Worm (Caenorhabditis elegans) whole organism, L2 larva: ENCODE data around the gene Y43F8B.10.

Experiments
- F13H6.1 ChIP-seq: sonication (generic microtip); optimal IDR thresholded peaks from 2 replicates; lab custom pipeline; 2016; ENCODE audit warnings: missing genetic modification characterization, missing compliant biosample characterization
- R02D3.7 ChIP-seq: fragments of 150-350 bp; optimal IDR thresholded peaks from 2 replicates; lab custom pipeline; 2014; ENCODE audit warnings: missing biosample characterization, missing genetic modification characterization
- Y55F3AM.14 ChIP-seq: fragments of 200-800 bp; sonication (Bioruptor generic); optimal IDR thresholded peaks from 2 replicates; lab custom pipeline; 2018; ENCODE audit warnings: mild to moderate bottlenecking, missing genetic modification characterization, missing compliant biosample characterization
- aly-2 ChIP-seq: fragments of 150-350 bp; optimal IDR thresholded peaks from 2 replicates; lab custom pipeline; 2014; ENCODE audit warnings: missing biosample characterization, missing genetic modification characterization
- blmp-1 ChIP-seq: sonication (generic microtip); optimal IDR thresholded peaks from 2 replicates; lab custom pipeline; 2017; ENCODE audit warnings: missing genetic modification characterization, mild to moderate bottlenecking, missing compliant biosample characterization, antibody characterized with exemption, moderate library complexity; ENCODE audit not compliant: insufficient read depth
- ceh-16 ChIP-seq: fragments of 150-350 bp; optimal IDR thresholded peaks from 2 replicates; lab custom pipeline; 2014; ENCODE audit warnings: missing biosample characterization, missing genetic modification characterization
- ceh-82 ChIP-seq: fragments of 150-350 bp; optimal IDR thresholded peaks from 2 replicates; lab custom pipeline; 2014; ENCODE audit warnings: missing biosample characterization, missing genetic modification characterization
- dmd-4 ChIP-seq: sonication (generic microtip); optimal IDR thresholded peaks from 2 replicates; lab custom pipeline; 2017; ENCODE audit warnings: missing biosample characterization, missing genetic modification characterization
- egl-27 ChIP-seq: sonication (generic microtip); optimal IDR thresholded peaks from 3 replicates; lab custom pipeline; 2017; ENCODE audit warnings: missing biosample characterization, missing genetic modification reagents, missing genetic modification characterization
- elt-1 ChIP-seq: fragments of 150-350 bp; optimal IDR thresholded peaks from 2 replicates; lab custom pipeline; 2014; ENCODE audit warnings: missing biosample characterization, missing genetic modification characterization
- elt-3 ChIP-seq: sonication (generic microtip); optimal IDR thresholded peaks from 2 replicates; lab custom pipeline; 2017; ENCODE audit warnings: missing biosample characterization, missing genetic modification characterization
- fos-1 ChIP-seq: fragments of 150-350 bp; optimal IDR thresholded peaks from 2 replicates; lab custom pipeline; 2014; ENCODE audit warnings: missing biosample characterization, missing genetic modification characterization
- lin-11 ChIP-seq: fragments of 150-350 bp; sonication (generic microtip); optimal IDR thresholded peaks from 2 replicates; lab custom pipeline; 2014; ENCODE audit warnings: missing biosample characterization, missing genetic modification characterization, inconsistent platforms, mixed read lengths
- mbf-1 ChIP-seq: sonication (generic microtip); optimal IDR thresholded peaks from 2 replicates; lab custom pipeline; 2017; ENCODE audit warnings: missing biosample characterization, missing genetic modification characterization
- nhr-11 ChIP-seq: fragments of 150-350 bp; optimal IDR thresholded peaks from 2 replicates; lab custom pipeline; 2014; ENCODE audit warnings: missing biosample characterization, missing genetic modification characterization
- nhr-12 ChIP-seq: fragments of 150-350 bp; optimal IDR thresholded peaks from 2 replicates; lab custom pipeline; 2014; ENCODE audit warnings: missing biosample characterization, missing genetic modification characterization
- nhr-129 ChIP-seq: fragments of 150-350 bp; optimal IDR thresholded peaks from 2 replicates; lab custom pipeline; 2014; ENCODE audit warnings: missing biosample characterization, missing genetic modification characterization
- nhr-21 ChIP-seq: fragments of 150-350 bp; optimal IDR thresholded peaks from 2 replicates; lab custom pipeline; 2014; ENCODE audit warnings: missing biosample characterization, missing genetic modification characterization
- nhr-23 ChIP-seq: fragments of 150-350 bp; optimal IDR thresholded peaks from 2 replicates; lab custom pipeline; 2014; ENCODE audit warnings: missing biosample characterization, missing genetic modification reagents, missing genetic modification characterization
- nhr-25 ChIP-seq: fragments of 150-350 bp; sonication (generic microtip); optimal IDR thresholded peaks from 3 replicates; lab custom pipeline; 2014; ENCODE audit warnings: missing biosample characterization, missing genetic modification characterization
- nhr-6 ChIP-seq: fragments of 150-350 bp; optimal IDR thresholded peaks from 2 replicates; lab custom pipeline; 2014; ENCODE audit warnings: missing biosample characterization, missing genetic modification characterization
- nhr-77 ChIP-seq: fragments of 150-350 bp; optimal IDR thresholded peaks from 2 replicates; lab custom pipeline; 2014; ENCODE audit warnings: missing biosample characterization, missing genetic modification characterization
- peb-1 ChIP-seq: fragments of 150-350 bp; optimal IDR thresholded peaks from 2 replicates; lab custom pipeline; 2014; ENCODE audit warnings: missing biosample characterization, missing genetic modification characterization
- sem-4 ChIP-seq: fragments of 150-350 bp; optimal IDR thresholded peaks from 2 replicates; lab custom pipeline; 2014; ENCODE audit warnings: missing biosample characterization, missing genetic modification reagents, missing genetic modification characterization
- skn-1 ChIP-seq: sonication (generic microtip); optimal IDR thresholded peaks from 2 replicates; lab custom pipeline; 2017; ENCODE audit warnings: missing biosample characterization, missing genetic modification characterization
- sma-9 ChIP-seq, 2 experiments: fragments of 150-350 bp in 1 of 2; sonication (generic microtip) in 1 of 2; optimal IDR thresholded peaks; 2 replicates each; lab custom pipeline; 2014 to 2016; ENCODE audit warnings: missing genetic modification characterization in 2 of 2, mild to moderate bottlenecking in 1 of 2, missing biosample characterization in 1 of 2, missing compliant biosample characterization in 1 of 2, missing genetic modification reagents in 1 of 2, moderate library complexity in 1 of 2
- snpc-4 ChIP-seq: fragments of 150-350 bp; optimal IDR thresholded peaks from 2 replicates; lab custom pipeline; 2014; ENCODE audit warnings: missing biosample characterization, missing genetic modification characterization
- unc-55 ChIP-seq: fragments of 150-350 bp; sonication (generic microtip); optimal IDR thresholded peaks from 3 replicates; lab custom pipeline; 2014; ENCODE audit warnings: missing biosample characterization, missing genetic modification reagents, missing genetic modification characterization
- unc-62 ChIP-seq: fragments of 150-350 bp; optimal IDR thresholded peaks from 2 replicates; lab custom pipeline; 2014; ENCODE audit warnings: missing biosample characterization, missing genetic modification reagents, missing genetic modification characterization
- zag-1 ChIP-seq: fragments of 150-350 bp; optimal IDR thresholded peaks from 2 replicates; lab custom pipeline; 2014; ENCODE audit warnings: missing biosample characterization, missing genetic modification characterization
- ztf-1 ChIP-seq: fragments of 200-800 bp; sonication (Bioruptor generic); conservative IDR thresholded peaks from 2 replicates; pipeline ENCODE4 v1.3.6; 2022; ENCODE audit warnings: missing genetic modification characterization, missing compliant biosample characterization
- ztf-11 ChIP-seq: sonication (generic microtip); optimal IDR thresholded peaks from 2 replicates; lab custom pipeline; 2017; ENCODE audit warnings: missing biosample characterization, missing genetic modification characterization
- ztf-4 ChIP-seq: fragments of 150-350 bp; optimal IDR thresholded peaks from 2 replicates; lab custom pipeline; 2014; ENCODE audit warnings: missing biosample characterization, missing genetic modification characterization

Gene Y43F8B.10

ce11 chrV:19485261-19485660, 11.0 kb downstream of the Y43F8B.10 start, which contains the start of gene Y43F8B.28:
Gene Y43F8B.28 (plus strand): TSS chrV:19485319.
- TF ChIP-seq elt-1 (no peak), nhr-25 (tag; lab: Kevin White, UChicago) (no peak), Y55F3AM.14 (no peak)
- TF ChIP-seq, all 48 proteins: peak for 0

DNA sequence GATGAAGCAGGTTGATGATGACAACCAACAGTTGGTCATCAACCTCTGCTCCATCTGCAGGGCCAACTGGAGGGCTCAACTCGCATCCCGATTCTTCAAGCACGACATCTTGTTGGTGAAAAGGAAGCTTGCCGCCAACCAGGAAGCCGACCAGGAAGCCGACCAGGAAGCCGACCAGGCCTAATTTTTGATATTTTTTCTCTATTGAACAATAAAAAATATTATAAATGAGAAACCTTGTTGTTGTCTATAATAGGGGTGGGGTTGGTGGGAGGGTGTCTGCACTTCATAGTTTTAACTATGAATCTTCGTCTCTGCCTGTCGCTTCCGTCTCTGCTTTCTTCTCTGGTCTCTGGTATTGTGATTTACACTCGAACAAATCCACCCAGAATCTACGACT, 11.4 kb downstream of the Y43F8B.10 start, which contains the start of gene Y43F8B.18:
TSS of gene Y43F8B.18 (plus strand) at position 301 of the 400 bp plus-strand sequence.
- no peak for TF ChIP-seq lin-11 (tag; lab: Kevin White, UChicago)
- TF ChIP-seq nhr-21 (tag; lab: Kevin White, UChicago) = no peak
- TF ChIP-seq ceh-16 = no peak
- TF ChIP-seq Y55F3AM.14 = no peak
- TF ChIP-seq skn-1 (tag; lab: Kevin White, UChicago) = no peak
- no peak for TF ChIP-seq F13H6.1 (tag; lab: Kevin White, UChicago)
- no peak for TF ChIP-seq ztf-4

- TF ChIP-seq ceh-82 (tag; lab: Kevin White, UChicago) (no peak), mbf-1 (no peak), nhr-23 (tag; lab: Kevin White, UChicago) (no peak), nhr-129 (no peak), sma-9 (GFP tag; optimal IDR thresholded peaks at IDR 0.05; lab: Kevin White, UChicago) (no peak), sma-9 (tag; optimal IDR thresholded peaks at IDR 0.05; lab: Kevin White, UChicago) (no peak), nhr-6 (tag; lab: Kevin White, UChicago) (no peak), nhr-11 (tag; lab: Kevin White, UChicago) (no peak), R02D3.7 (tag; lab: Kevin White, UChicago) (no peak), nhr-77 (tag; lab: Kevin White, UChicago) (no peak), nhr-25 (tag; lab: Kevin White, UChicago) (no peak)
- TF ChIP-seq, all 48 proteins: peak for 0
Measured at ce11 chrV:19490461-19490860, 16.2 kb downstream of the Y43F8B.10 start, which contains the start of gene Y43F8B.7. Gene Y43F8B.7 (plus strand): TSS chrV:19490761.

DNA sequence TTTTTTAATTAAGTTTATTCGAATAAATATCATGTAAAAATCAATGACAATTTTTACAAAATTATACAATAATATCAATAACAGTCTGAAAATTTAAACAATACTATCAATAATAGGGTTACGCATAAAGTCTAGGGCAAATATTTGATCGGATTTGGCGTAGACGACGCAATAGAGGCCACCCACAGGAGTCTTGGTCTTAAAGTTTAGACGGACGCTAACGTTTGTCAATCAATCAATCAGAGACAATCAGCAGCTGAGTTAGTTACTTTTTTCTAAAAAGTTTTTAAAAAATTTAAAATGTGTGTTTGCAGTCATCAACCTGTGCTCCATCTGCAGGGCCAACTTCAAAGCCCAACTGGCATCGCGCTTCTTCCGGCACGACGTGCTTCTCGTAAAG, 17.0 kb downstream of the Y43F8B.10 start, which contains the start of gene Y43F8B.29:
TSS of gene Y43F8B.29 (plus strand) at position 301 of the 400 bp plus-strand sequence.
- no peak for TF ChIP-seq F13H6.1 (tag; lab: Kevin White, UChicago)
- TF ChIP-seq ceh-16 = no peak
- TF ChIP-seq fos-1 (tag; lab: Kevin White, UChicago) = no peak

DNA sequence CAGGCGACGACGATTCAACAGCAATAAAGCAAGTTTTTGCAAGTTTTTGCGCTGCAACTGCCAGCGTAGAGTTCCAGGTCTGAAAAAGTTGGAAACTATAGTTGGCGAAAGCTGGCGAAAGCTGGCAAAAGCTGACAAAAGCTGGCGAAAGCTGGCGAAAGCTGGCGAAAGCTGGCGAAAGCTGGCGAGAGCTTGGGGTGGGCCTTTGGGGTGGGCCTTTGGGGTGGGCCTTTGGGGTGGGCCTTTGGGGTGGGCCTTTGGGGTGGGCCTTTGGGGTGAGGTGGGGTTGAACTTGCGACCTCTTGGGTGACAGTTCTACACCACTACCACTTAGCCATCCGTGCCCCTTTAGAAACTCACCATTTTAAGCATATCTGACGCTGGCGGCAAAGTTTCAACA, 20.9 kb downstream of the Y43F8B.10 start:
- TF ChIP-seq unc-62 (GFP tag; lab: Kevin White, UChicago) = no peak
- TF ChIP-seq ztf-11 = no peak
- no peak for TF ChIP-seq nhr-25 (tag; lab: Kevin White, UChicago)
- no peak for TF ChIP-seq lin-11 (tag; lab: Kevin White, UChicago)
- no peak for TF ChIP-seq sma-9 (GFP tag; optimal IDR thresholded peaks at IDR 0.05; lab: Kevin White, UChicago)
- TF ChIP-seq sma-9 (tag; optimal IDR thresholded peaks at IDR 0.05; lab: Kevin White, UChicago) = no peak
- TF ChIP-seq snpc-4 (tag; lab: Kevin White, UChicago) = no peak
- no peak for TF ChIP-seq aly-2 (tag; lab: Kevin White, UChicago)
- TF ChIP-seq, all 48 proteins: peak for 0

- TF ChIP-seq nhr-77 (tag; lab: Kevin White, UChicago) = no peak
- TF ChIP-seq aly-2 (tag; lab: Kevin White, UChicago) = no peak
- no peak for TF ChIP-seq ztf-1 (GFP tag; lab: Robert Waterston, UW)
- TF ChIP-seq F13H6.1 (tag; lab: Kevin White, UChicago) = no peak
- no peak for TF ChIP-seq elt-3 (tag; lab: Kevin White, UChicago)
- no peak for TF ChIP-seq ceh-16
- TF ChIP-seq egl-27 (tag; lab: Kevin White, UChicago) = no peak
- no peak for TF ChIP-seq sma-9 (GFP tag; optimal IDR thresholded peaks at IDR 0.05; lab: Kevin White, UChicago)
- TF ChIP-seq sma-9 (tag; optimal IDR thresholded peaks at IDR 0.05; lab: Kevin White, UChicago) = no peak
- TF ChIP-seq snpc-4 (tag; lab: Kevin White, UChicago) = no peak
- TF ChIP-seq sem-4 (tag; lab: Kevin White, UChicago) = no peak
- TF ChIP-seq unc-55 (GFP tag; lab: Kevin White, UChicago) = no peak
- TF ChIP-seq nhr-12 = no peak
Measured at ce11 chrV:19495587-19495986, 21.3 kb downstream of the Y43F8B.10 start, which contains the start of gene scl-21. Gene scl-21 (minus strand): TSS chrV:19495687.

DNA sequence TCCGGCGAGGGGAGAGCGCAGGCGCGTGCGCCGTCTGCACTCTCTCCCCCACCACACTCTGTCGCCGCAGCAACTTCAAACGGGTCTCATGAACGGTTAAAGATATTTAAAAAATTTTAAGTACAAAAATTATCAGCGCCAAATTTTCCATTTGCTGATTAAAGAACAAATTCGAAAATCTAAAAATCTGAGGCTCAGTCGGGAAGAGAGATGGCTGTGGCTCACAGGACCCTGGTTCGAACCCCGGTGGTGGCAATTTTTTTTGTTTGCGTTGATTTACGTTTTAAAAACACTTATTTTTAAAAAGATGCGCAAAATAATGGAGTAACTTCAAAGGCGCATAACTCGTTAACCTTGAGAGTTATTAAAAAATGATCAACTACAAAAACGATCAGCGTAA, 22.8 kb downstream of the Y43F8B.10 start:
- no peak for TF ChIP-seq fos-1 (tag; lab: Kevin White, UChicago)
- no peak for TF ChIP-seq zag-1
- no peak for TF ChIP-seq ceh-16
- TF ChIP-seq blmp-1 (tag; lab: Kevin White, UChicago) = no peak
- no peak for TF ChIP-seq nhr-6 (tag; lab: Kevin White, UChicago)
- no peak for TF ChIP-seq dmd-4
- no peak for TF ChIP-seq ztf-4
- TF ChIP-seq F13H6.1 (tag; lab: Kevin White, UChicago) = no peak
- TF ChIP-seq peb-1 (tag; lab: Kevin White, UChicago) = no peak
- no peak for TF ChIP-seq nhr-23 (tag; lab: Kevin White, UChicago)
